Fruit fly (Drosophila melanogaster) whole organism, pupa: ENCODE measurements around the gene Tnks.

Source experiments
- CG10348 ChIP-seq: fragments of 200-800 bp; sonication (Bioruptor generic); IDR thresholded peaks from 2 replicates; pipeline ENCODE4 v1.3.6; 2022; ENCODE audit warnings: missing biosample characterization, missing genetic modification characterization
- CG13204 ChIP-seq: fragments of 200-800 bp; sonication (Bioruptor generic); optimal IDR thresholded peaks from 2 replicates; lab custom pipeline; 2018; ENCODE audit warnings: missing biosample characterization, mild to moderate bottlenecking, missing genetic modification characterization, moderate library complexity
- CG14655 ChIP-seq: fragments of 200-800 bp; sonication (Bioruptor generic); optimal IDR thresholded peaks from 3 replicates; lab custom pipeline; 2017; ENCODE audit warnings: mild to moderate bottlenecking, missing biosample characterization, missing genetic modification reagents, missing genetic modification characterization
- CG15710 ChIP-seq: fragments of 200-800 bp; sonication (Bioruptor generic); optimal IDR thresholded peaks from 2 replicates; lab custom pipeline; 2018; ENCODE audit warnings: missing biosample characterization, mild to moderate bottlenecking, missing genetic modification characterization, moderate library complexity
- CG17806 ChIP-seq: fragments of 200-800 bp; sonication (Bioruptor generic); optimal IDR thresholded peaks from 2 replicates; lab custom pipeline; 2018; ENCODE audit warnings: missing biosample characterization, mild to moderate bottlenecking, missing genetic modification characterization, moderate library complexity
- CG34367 ChIP-seq: fragments of 200-800 bp; sonication (Bioruptor generic); optimal IDR thresholded peaks from 2 replicates; lab custom pipeline; 2018; ENCODE audit warnings: missing biosample characterization, mild to moderate bottlenecking, missing genetic modification characterization
- CG8159 ChIP-seq: fragments of 200-800 bp; sonication (Bioruptor generic); optimal IDR thresholded peaks from 3 replicates; lab custom pipeline; 2018; ENCODE audit warnings: missing biosample characterization, mild to moderate bottlenecking, missing genetic modification characterization, moderate library complexity
- CG8301 ChIP-seq: fragments of 200-800 bp; sonication (Bioruptor generic); optimal IDR thresholded peaks from 2 replicates; lab custom pipeline; 2018; ENCODE audit warnings: missing biosample characterization, mild to moderate bottlenecking, missing genetic modification characterization
- D1 ChIP-seq: fragments of 200-800 bp; sonication (Bioruptor generic); optimal IDR thresholded peaks from 2 replicates; lab custom pipeline; 2018; ENCODE audit warnings: missing biosample characterization, mild to moderate bottlenecking, missing genetic modification characterization, moderate library complexity
- EcR ChIP-seq: fragments of 200-800 bp; sonication (Bioruptor generic); optimal IDR thresholded peaks from 3 replicates; lab custom pipeline; 2019; ENCODE audit warnings: missing biosample characterization, missing genetic modification characterization, mild to moderate bottlenecking, moderate library complexity, missing genetic modification reagents
- Pif1B ChIP-seq: fragments of 200-800 bp; sonication (Bioruptor generic); optimal IDR thresholded peaks from 3 replicates; lab custom pipeline; 2016; ENCODE audit warnings: missing biosample characterization, missing genetic modification characterization
- fd96Ca ChIP-seq: fragments of 200-800 bp; sonication (Bioruptor generic); IDR thresholded peaks from 3 replicates; pipeline ENCODE4 v1.3.6; 2022; ENCODE audit warnings: missing biosample characterization, missing genetic modification characterization
- gl ChIP-seq: fragments of 200-800 bp; sonication (Bioruptor generic); optimal IDR thresholded peaks from 2 replicates; lab custom pipeline; 2018; ENCODE audit warnings: missing biosample characterization, mild to moderate bottlenecking, missing genetic modification characterization

- TF ChIP-seq CG34367 (tag; lab: Kevin White, UChicago) (no peak), CG8159 (tag; lab: Kevin White, UChicago) (no peak), CG14655 (no peak), EcR (no peak), D1 (tag; lab: Kevin White, UChicago) (no peak), CG8301 (tag; lab: Kevin White, UChicago) (no peak), fd96Ca (GFP tag; lab: Robert Waterston, UW) (no peak), gl (tag; lab: Kevin White, UChicago) (no peak), CG15710 (no peak), CG13204 (GFP tag; lab: Kevin White, UChicago) (no peak), CG17806 (tag; lab: Kevin White, UChicago) (no peak), Pif1B (no peak), CG10348 (no peak)
Measured at dm6 chr3R:25678489-25679082, 17.5 kb upstream of the Tnks start, which contains the start of the genes CG4730 and CG5039.
